Fruit fly (Drosophila melanogaster): ENCODE results near the gene Ppi1.

DNA sequence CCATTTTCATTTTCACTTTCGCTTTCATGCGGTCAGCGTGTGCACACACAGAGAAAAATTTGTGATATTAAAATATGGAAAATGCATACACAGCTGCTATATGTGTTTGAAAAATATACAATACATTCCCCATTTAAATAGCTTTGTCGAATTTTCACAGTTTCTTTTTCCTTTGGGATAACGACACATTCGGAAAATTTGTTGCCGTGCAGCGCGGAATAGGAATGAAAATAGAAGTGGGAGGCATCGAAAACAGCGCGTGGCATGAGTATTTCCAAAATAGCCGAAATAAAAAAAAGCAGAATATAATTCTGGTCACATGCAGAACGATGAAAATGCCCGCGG, 36.2 kb downstream of the Ppi1 start:
- no peak for TF ChIP-seq psq (optimal IDR thresholded peaks at IDR 0.05)
- TF ChIP-seq CG8478 (optimal IDR thresholded peaks at IDR 0.05), result no peak
- TF ChIP-seq usp (GFP tag; optimal IDR thresholded peaks at IDR 0.05), result no peak
